Fruit fly (Drosophila melanogaster) whole organism, embryonic: ENCODE results near the gene CG5087.

Experiments used
- ATbp ChIP-seq: fragments of 200-800 bp; sonication (Bioruptor generic); optimal IDR thresholded peaks from 2 replicates; lab custom pipeline; 2017; ENCODE audit warnings: missing biosample characterization, mild to moderate bottlenecking, missing genetic modification characterization, missing genetic modification reagents
- Atf6 ChIP-seq: fragments of 200-800 bp; sonication (Bioruptor generic); IDR thresholded peaks from 2 replicates; pipeline ENCODE4 v1.3.6; 2022; ENCODE audit warnings: missing biosample characterization, missing genetic modification characterization
- CG12299 ChIP-seq: fragments of 200-800 bp; sonication (Bioruptor generic); optimal IDR thresholded peaks from 2 replicates; lab custom pipeline; 2018; ENCODE audit warnings: missing biosample characterization, mild to moderate bottlenecking, missing genetic modification characterization
- CG1233 ChIP-seq: fragments of 200-800 bp; sonication (Bioruptor generic); optimal IDR thresholded peaks from 4 replicates; lab custom pipeline; 2018; ENCODE audit warnings: missing biosample characterization, mild to moderate bottlenecking, missing genetic modification characterization
- CG12659 ChIP-seq: fragments of 200-800 bp; sonication (Bioruptor generic); optimal IDR thresholded peaks from 3 replicates; lab custom pipeline; 2017; ENCODE audit warnings: mild to moderate bottlenecking, missing biosample characterization, missing genetic modification reagents, missing genetic modification characterization
- CG12744 ChIP-seq: fragments of 200-800 bp; sonication (Bioruptor generic); optimal IDR thresholded peaks from 2 replicates; lab custom pipeline; 2016; ENCODE audit warnings: missing biosample characterization, missing genetic modification characterization
- CG14667 ChIP-seq: fragments of 200-800 bp; sonication (Bioruptor generic); IDR thresholded peaks from 2 replicates; pipeline ENCODE4 v1.3.6; 2022; ENCODE audit warnings: missing biosample characterization, missing genetic modification characterization
- CG15269 ChIP-seq: fragments of 200-800 bp; sonication (Bioruptor generic); optimal IDR thresholded peaks from 2 replicates; lab custom pipeline; 2018; ENCODE audit warnings: missing biosample characterization, mild to moderate bottlenecking, missing genetic modification characterization, moderate library complexity
- CG18262 ChIP-seq: fragments of 200-800 bp; optimal IDR thresholded peaks from 3 replicates; lab custom pipeline; 2019; ENCODE audit warnings: missing biosample characterization, mild to moderate bottlenecking, missing genetic modification characterization, moderate library complexity
- CG2678 ChIP-seq: fragments of 200-800 bp; sonication (Bioruptor generic); optimal IDR thresholded peaks from 3 replicates; lab custom pipeline; 2019; ENCODE audit warnings: missing biosample characterization, mild to moderate bottlenecking, missing genetic modification characterization, moderate library complexity
- CG2875 ChIP-seq: fragments of 200-800 bp; sonication (Bioruptor generic); optimal IDR thresholded peaks from 2 replicates; lab custom pipeline; 2017; ENCODE audit warnings: missing biosample characterization, mild to moderate bottlenecking, missing genetic modification characterization, missing genetic modification reagents
- CG30431 ChIP-seq: fragments of 200-800 bp; sonication (Bioruptor generic); optimal IDR thresholded peaks from 2 replicates; lab custom pipeline; 2017; ENCODE audit warnings: missing biosample characterization, missing genetic modification characterization
- CG3281 ChIP-seq: fragments of 200-800 bp; sonication (Bioruptor generic); optimal IDR thresholded peaks from 3 replicates; lab custom pipeline; 2017; ENCODE audit warnings: missing biosample characterization, mild to moderate bottlenecking, missing genetic modification characterization
- CG4424 ChIP-seq: fragments of 200-800 bp; sonication (Bioruptor generic); optimal IDR thresholded peaks from 3 replicates; lab custom pipeline; 2016; ENCODE audit warnings: missing biosample characterization, missing genetic modification characterization
- CG7556 ChIP-seq: fragments of 200-800 bp; sonication (Bioruptor generic); optimal IDR thresholded peaks from 2 replicates; lab custom pipeline; 2017; ENCODE audit warnings: missing biosample characterization, mild to moderate bottlenecking, missing genetic modification characterization
- CG8290 ChIP-seq, 3 experiments: fragments of 200-800 bp; sonication (Bioruptor generic); optimal IDR thresholded peaks; 2 replicates each; lab custom pipeline; 2016 to 2019; ENCODE audit warnings: missing biosample characterization in 3 of 3, missing genetic modification characterization in 3 of 3, mild to moderate bottlenecking in 2 of 3, moderate library complexity in 1 of 3
- CG8924 ChIP-seq: fragments of 200-800 bp; optimal IDR thresholded peaks from 3 replicates; lab custom pipeline; 2019; ENCODE audit warnings: missing biosample characterization, mild to moderate bottlenecking, missing genetic modification characterization, moderate library complexity
- Deaf1 ChIP-seq: fragments of 200-800 bp; optimal IDR thresholded peaks from 3 replicates; lab custom pipeline; 2019; ENCODE audit warnings: missing biosample characterization, mild to moderate bottlenecking, missing genetic modification characterization, moderate library complexity
- Dip3 ChIP-seq: fragments of 200-800 bp; sonication (Bioruptor generic); optimal IDR thresholded peaks from 3 replicates; lab custom pipeline; 2016; ENCODE audit warnings: missing biosample characterization, missing genetic modification characterization
- Doc2 ChIP-seq: fragments of 200-800 bp; sonication (Bioruptor generic); IDR thresholded peaks from 2 replicates; pipeline ENCODE4 v1.3.6; 2022; ENCODE audit warnings: missing biosample characterization, missing genetic modification characterization
- HLH3B ChIP-seq: fragments of 200-800 bp; sonication (Bioruptor generic); IDR thresholded peaks from 2 replicates; pipeline ENCODE4 v1.3.6; 2022; ENCODE audit warnings: missing biosample characterization, missing genetic modification characterization
- HLH4C ChIP-seq: fragments of 200-800 bp; sonication (Bioruptor generic); IDR thresholded peaks from 3 replicates; pipeline ENCODE4 v1.3.6; 2022; ENCODE audit warnings: missing biosample characterization, missing genetic modification characterization; ENCODE audit not compliant: partially characterized antibody
- HLHmδ ChIP-seq: fragments of 200-800 bp; sonication (Bioruptor generic); optimal IDR thresholded peaks from 2 replicates; lab custom pipeline; 2018; ENCODE audit warnings: missing biosample characterization, mild to moderate bottlenecking, missing genetic modification characterization, moderate library complexity
- HmgD ChIP-seq: fragments of 200-800 bp; sonication (Bioruptor generic); optimal IDR thresholded peaks from 3 replicates; lab custom pipeline; 2016; ENCODE audit warnings: missing biosample characterization, missing genetic modification characterization
- Kr ChIP-seq: fragments of 200-800 bp; sonication (Bioruptor generic); optimal IDR thresholded peaks from 2 replicates; lab custom pipeline; 2017; ENCODE audit warnings: missing biosample characterization, mild to moderate bottlenecking, missing genetic modification characterization
- Lhr ChIP-seq: fragments of 200-800 bp; sonication (Bioruptor generic); optimal IDR thresholded peaks from 3 replicates; lab custom pipeline; 2017; ENCODE audit warnings: mild to moderate bottlenecking, missing biosample characterization, missing genetic modification reagents, missing genetic modification characterization
- Mad ChIP-seq: fragments of 200-800 bp; sonication (Bioruptor generic); optimal IDR thresholded peaks from 2 replicates; lab custom pipeline; 2016; ENCODE audit warnings: missing biosample characterization, missing genetic modification characterization
- Meics ChIP-seq: fragments of 200-800 bp; sonication (Bioruptor generic); optimal IDR thresholded peaks from 2 replicates; lab custom pipeline; 2017; ENCODE audit warnings: missing biosample characterization, mild to moderate bottlenecking, missing genetic modification characterization
- NfI ChIP-seq: fragments of 200-800 bp; sonication (Bioruptor generic); optimal IDR thresholded peaks from 3 replicates; lab custom pipeline; 2018; ENCODE audit warnings: missing biosample characterization, mild to moderate bottlenecking, missing genetic modification characterization, moderate library complexity
- Oli ChIP-seq: fragments of 200-800 bp; sonication (Bioruptor generic); optimal IDR thresholded peaks from 2 replicates; lab custom pipeline; 2018; ENCODE audit warnings: missing biosample characterization, mild to moderate bottlenecking, missing genetic modification characterization, moderate library complexity
- Rx ChIP-seq: fragments of 200-800 bp; sonication (Bioruptor generic); IDR thresholded peaks from 2 replicates; pipeline ENCODE4 v1.3.6; 2022; ENCODE audit warnings: missing biosample characterization, missing genetic modification characterization
- ase ChIP-seq: fragments of 200-800 bp; sonication (Bioruptor generic); IDR thresholded peaks from 3 replicates; pipeline ENCODE4 v1.3.6; 2022; ENCODE audit warnings: missing biosample characterization, missing genetic modification characterization
- bab2 ChIP-seq: fragments of 200-800 bp; sonication (Bioruptor generic); optimal IDR thresholded peaks from 2 replicates; lab custom pipeline; 2016; ENCODE audit warnings: missing biosample characterization, missing genetic modification characterization
- croc ChIP-seq: fragments of 200-800 bp; sonication (Bioruptor generic); conservative IDR thresholded peaks from 3 replicates; pipeline ENCODE4 v1.3.6; 2022; ENCODE audit warnings: missing biosample characterization, missing genetic modification characterization
- dan ChIP-seq: fragments of 200-800 bp; sonication (Bioruptor generic); IDR thresholded peaks from 2 replicates; pipeline ENCODE4 v1.3.6; 2022; ENCODE audit warnings: missing biosample characterization, missing genetic modification characterization
- fd102C ChIP-seq: fragments of 200-800 bp; sonication (Bioruptor generic); optimal IDR thresholded peaks from 2 replicates; lab custom pipeline; 2018; ENCODE audit warnings: missing biosample characterization, mild to moderate bottlenecking, missing genetic modification characterization, moderate library complexity
- fd64A ChIP-seq: fragments of 200-800 bp; sonication (Bioruptor generic); optimal IDR thresholded peaks from 3 replicates; lab custom pipeline; 2018; ENCODE audit warnings: missing biosample characterization, mild to moderate bottlenecking, missing genetic modification characterization
- fru ChIP-seq: fragments of >200 bp; optimal IDR thresholded peaks from 2 replicates; lab custom pipeline; 2017
- gcm2 ChIP-seq: fragments of 200-800 bp; sonication (Bioruptor generic); optimal IDR thresholded peaks from 2 replicates; lab custom pipeline; 2016; ENCODE audit warnings: missing biosample characterization, missing genetic modification characterization
- grau ChIP-seq: fragments of 200-800 bp; optimal IDR thresholded peaks from 3 replicates; lab custom pipeline; 2019; ENCODE audit warnings: missing biosample characterization, mild to moderate bottlenecking, missing genetic modification characterization, moderate library complexity
- lab ChIP-seq: fragments of 200-800 bp; sonication (Bioruptor generic); optimal IDR thresholded peaks from 3 replicates; lab custom pipeline; 2017; ENCODE audit warnings: missing biosample characterization, missing genetic modification characterization, mild to moderate bottlenecking, moderate library complexity, missing genetic modification reagents
- nerfin-1 ChIP-seq: fragments of 200-800 bp; sonication (Bioruptor generic); optimal IDR thresholded peaks from 3 replicates; lab custom pipeline; 2019; ENCODE audit warnings: missing biosample characterization, mild to moderate bottlenecking, missing genetic modification characterization, moderate library complexity
- odd ChIP-seq: fragments of 200-800 bp; sonication (Bioruptor generic); optimal IDR thresholded peaks from 2 replicates; lab custom pipeline; 2017; ENCODE audit warnings: missing biosample characterization, mild to moderate bottlenecking, missing genetic modification characterization
- row ChIP-seq: fragments of 200-800 bp; sonication (Bioruptor generic); IDR thresholded peaks from 3 replicates; pipeline ENCODE4 v1.3.6; 2022; ENCODE audit warnings: missing biosample characterization, missing genetic modification characterization
- scrt ChIP-seq: fragments of 200-800 bp; sonication (Bioruptor generic); optimal IDR thresholded peaks from 2 replicates; lab custom pipeline; 2018; ENCODE audit warnings: missing biosample characterization, mild to moderate bottlenecking, missing genetic modification characterization, moderate library complexity
- ssp ChIP-seq: fragments of 200-800 bp; sonication (Bioruptor generic); IDR thresholded peaks from 2 replicates; pipeline ENCODE4 v1.3.6; 2022; ENCODE audit warnings: missing biosample characterization, missing genetic modification characterization
- tll ChIP-seq, 2 experiments: fragments of 200-800 bp in 1 of 2; fragments of >200 bp in 1 of 2; sonication (Bioruptor generic) in 1 of 2; optimal IDR thresholded peaks; 2 replicates each; lab custom pipeline; 2017 to 2019; ENCODE audit warnings: missing biosample characterization in 2 of 2, missing genetic modification characterization in 2 of 2, mild to moderate bottlenecking in 1 of 2, moderate library complexity in 1 of 2
- trem ChIP-seq: fragments of 200-800 bp; optimal IDR thresholded peaks from 3 replicates; lab custom pipeline; 2019; ENCODE audit warnings: missing biosample characterization, mild to moderate bottlenecking, missing genetic modification characterization, moderate library complexity
- yki ChIP-seq: fragments of >200 bp; optimal IDR thresholded peaks from 3 replicates; lab custom pipeline; 2018

CG5087 gene

dm6 chr3L:9042200-9042988, 44.4 kb downstream of the CG5087 start (continued):
- no peak for TF ChIP-seq HLHmδ (GFP tag; lab: Kevin White, UChicago)
- TF ChIP-seq Rx (GFP tag; lab: Robert Waterston, UW) = peak; percentile 31; the same call in 1 of the 2 replicates
- TF ChIP-seq lab = no peak
- TF ChIP-seq fd102C (GFP tag; lab: Kevin White, UChicago) = peak; percentile 57
- TF ChIP-seq CG14667 (GFP tag; lab: Robert Waterston, UW) = peak; percentile 27; the same call in 1 of the 2 replicates
- no peak for TF ChIP-seq gcm2 (GFP tag; lab: Kevin White, UChicago)
- TF ChIP-seq CG15269 (tag; lab: Kevin White, UChicago) = peak; percentile 6
- no peak for TF ChIP-seq CG8290 (GFP tag; optimal IDR thresholded peaks at IDR 0.05; lab: Kevin White, UChicago)
- TF ChIP-seq CG8290 (tag; optimal IDR thresholded peaks at IDR 0.05; lab: Kevin White, UChicago) = no peak
- peak; percentile 31 for TF ChIP-seq CG8924
- no peak for TF ChIP-seq CG3281 (GFP tag; lab: Kevin White, UChicago)
- peak; percentile 55 for TF ChIP-seq Kr
- no peak for TF ChIP-seq HmgD
- no peak for TF ChIP-seq dan
- peak; percentile 32 for TF ChIP-seq nerfin-1 (tag; lab: Kevin White, UChicago)
- peak; percentile 55 for TF ChIP-seq row
- TF ChIP-seq trem (tag; lab: Kevin White, UChicago) = peak; percentile 45
- peak; percentile 52 for TF ChIP-seq odd (GFP tag; lab: Kevin White, UChicago)
- no peak for TF ChIP-seq HLH4C
- peak in 1 of 2 experiments; percentile 98 for TF ChIP-seq tll (GFP tag; optimal IDR thresholded peaks at IDR 0.05; lab: Kevin White, UChicago)
- no peak for TF ChIP-seq CG1233 (GFP tag; lab: Kevin White, UChicago)
- no peak for TF ChIP-seq Mad (GFP tag; lab: Kevin White, UChicago)
- no peak for TF ChIP-seq Dip3 (GFP tag; lab: Kevin White, UChicago)
- peak; percentile 29 for TF ChIP-seq CG2875 (GFP tag; lab: Kevin White, UChicago)
- peak; percentile 23 for TF ChIP-seq ATbp
- no peak for TF ChIP-seq CG12744 (GFP tag; lab: Kevin White, UChicago)
- no peak for TF ChIP-seq CG12299 (tag; lab: Kevin White, UChicago)
- no peak for TF ChIP-seq bab2
- TF ChIP-seq CG18262 (tag; lab: Kevin White, UChicago) = peak; percentile 75
- no peak for TF ChIP-seq Atf6
- peak; percentile 45; the same call in 1 of the 3 replicates for TF ChIP-seq croc
- TF ChIP-seq NfI (GFP tag; lab: Kevin White, UChicago) = peak; percentile 18
- no peak for TF ChIP-seq yki (lab: Kevin White, UChicago)
- TF ChIP-seq CG7556 (GFP tag; lab: Kevin White, UChicago) = peak; percentile 39
- TF ChIP-seq CG2678 = peak; percentile 65
- TF ChIP-seq Lhr (GFP tag; lab: Kevin White, UChicago) = peak; percentile 4
- peak; percentile 14 for TF ChIP-seq Deaf1 (tag; lab: Kevin White, UChicago)
- TF ChIP-seq CG30431 (GFP tag; lab: Kevin White, UChicago) = peak; percentile 23
- TF ChIP-seq grau = peak; percentile 38
- no peak for TF ChIP-seq Doc2 (GFP tag; lab: Robert Waterston, UW)
- TF ChIP-seq HLH3B (GFP tag; lab: Robert Waterston, UW) = peak; percentile 50; the same call in 1 of the 2 replicates
- TF ChIP-seq ase (GFP tag; lab: Robert Waterston, UW) = no peak; the same call in 2 of the 3 replicates
- no peak for TF ChIP-seq scrt (GFP tag; lab: Kevin White, UChicago)
- peak; percentile 25 for TF ChIP-seq fd64A
- no peak for TF ChIP-seq CG12659
- peak; percentile 49 for TF ChIP-seq Oli (tag; lab: Kevin White, UChicago)
- TF ChIP-seq ssp (GFP tag; lab: Robert Waterston, UW) = no peak
- no peak for TF ChIP-seq fru (lab: Kevin White, UChicago)
- TF ChIP-seq CG4424 = peak; percentile 33
- TF ChIP-seq Meics (GFP tag; lab: Kevin White, UChicago) = no peak
